Fruit fly (Drosophila melanogaster): ENCODE results near the gene CG33658.

- TF ChIP-seq CG3838 (GFP tag; optimal IDR thresholded peaks at IDR 0.05) (no peak), ind (GFP tag; optimal IDR thresholded peaks at IDR 0.05) (no peak), Abd-B (GFP tag; optimal IDR thresholded peaks at IDR 0.05) (no peak), CG3281 (GFP tag; optimal IDR thresholded peaks at IDR 0.05) (no peak), sd (tag; optimal IDR thresholded peaks at IDR 0.05) (no peak), CG10654 (GFP tag; optimal IDR thresholded peaks at IDR 0.05) (no peak), onecut (GFP tag; IDR thresholded peaks at IDR 0.05) (no peak), CG11696 (GFP tag; IDR thresholded peaks at IDR 0.05) (no peak), CG1529 (GFP tag; optimal IDR thresholded peaks at IDR 0.05) (no peak), prd (optimal IDR thresholded peaks at IDR 0.05) (no peak), prd (GFP tag; IDR thresholded peaks at IDR 0.05) (no peak), Hey (tag; optimal IDR thresholded peaks at IDR 0.05) (no peak), rib (GFP tag; IDR thresholded peaks at IDR 0.05) (no peak)
Observed at dm6 chr3R:24859701-24860100, 18.7 kb upstream of the CG33658 start, which contains the start of gene ppk22.
